Worm (Caenorhabditis elegans) whole organism, early embryonic: ENCODE results near the gene clec-156.

Experiments used
- F13C5.2 ChIP-seq: sonication (generic microtip); optimal IDR thresholded peaks from 2 replicates; lab custom pipeline; 2017; ENCODE audit warnings: mild to moderate bottlenecking, missing genetic modification characterization, inconsistent platforms, missing compliant biosample characterization
- aly-1 ChIP-seq: sonication (generic microtip); optimal IDR thresholded peaks from 2 replicates; lab custom pipeline; 2016; ENCODE audit warnings: missing genetic modification characterization, missing compliant biosample characterization
- ama-1 ChIP-seq: fragments of 150-350 bp; optimal IDR thresholded peaks from 2 replicates; lab custom pipeline; 2014
- ceh-13 ChIP-seq: fragments of 200-800 bp; sonication (Bioruptor generic); optimal IDR thresholded peaks from 2 replicates; lab custom pipeline; 2018; ENCODE audit warnings: mild to moderate bottlenecking, missing genetic modification characterization, missing compliant biosample characterization
- ceh-36 ChIP-seq: sonication (generic microtip); optimal IDR thresholded peaks from 2 replicates; lab custom pipeline; 2016; ENCODE audit warnings: missing genetic modification characterization, inconsistent platforms, missing compliant biosample characterization
- ets-7 ChIP-seq: sonication (generic microtip); optimal IDR thresholded peaks from 2 replicates; lab custom pipeline; 2016; ENCODE audit warnings: missing genotype, missing genetic modification characterization, missing compliant biosample characterization
- hmbx-1 ChIP-seq: sonication (generic microtip); optimal IDR thresholded peaks from 2 replicates; lab custom pipeline; 2016; ENCODE audit warnings: mild to moderate bottlenecking, missing genetic modification characterization, missing compliant biosample characterization
- hnd-1 ChIP-seq: sonication (generic microtip); optimal IDR thresholded peaks from 2 replicates; lab custom pipeline; 2016; ENCODE audit warnings: missing genetic modification characterization, missing compliant biosample characterization
- sea-1 ChIP-seq: fragments of 200-800 bp; sonication (Bioruptor generic); conservative IDR thresholded peaks from 2 replicates; pipeline ENCODE4 v1.3.6; 2022; ENCODE audit warnings: missing genetic modification characterization, missing compliant biosample characterization
- tbx-11 ChIP-seq: fragments of 200-800 bp; sonication (Bioruptor generic); IDR thresholded peaks from 2 replicates; pipeline ENCODE4 v1.3.6; 2022; ENCODE audit warnings: missing genetic modification characterization, missing compliant biosample characterization
- tra-4 ChIP-seq: sonication (generic microtip); optimal IDR thresholded peaks from 2 replicates; lab custom pipeline; 2017; ENCODE audit warnings: missing genetic modification characterization, missing compliant biosample characterization

ce11 chrIII:4868643-4869042 lies 26.6 kb upstream of the clec-156 start, which contains the start of the genes msd-4 and C35D10.3:
- TF ChIP-seq tbx-11 (GFP tag; lab: Robert Waterston, UW) (no peak), ceh-13 (GFP tag; lab: Kevin White, UChicago) (no peak), sea-1 (GFP tag; lab: Robert Waterston, UW) (no peak), aly-1 (tag; lab: Kevin White, UChicago) (no peak), tra-4 (no peak), hnd-1 (tag; lab: Kevin White, UChicago) (no peak), F13C5.2 (tag; lab: Kevin White, UChicago) (no peak), ceh-36 (no peak), ama-1 (lab: Kevin White, UChicago) (no peak), ets-7 (no peak), hmbx-1 (tag; lab: Kevin White, UChicago) (no peak)
